Fruit fly (Drosophila melanogaster) S2 (cell line): ENCODE results near the gene U4-U6-60K.

ENCODE experiments used
- CG8478 ChIP-seq: fragments of >200 bp; optimal IDR thresholded peaks from 2 replicates; lab custom pipeline; 2018
- CTCF ChIP-seq, 2 experiments: fragments of >200 bp; optimal IDR thresholded peaks; 2 replicates each; lab custom pipeline; 2018

DNA sequence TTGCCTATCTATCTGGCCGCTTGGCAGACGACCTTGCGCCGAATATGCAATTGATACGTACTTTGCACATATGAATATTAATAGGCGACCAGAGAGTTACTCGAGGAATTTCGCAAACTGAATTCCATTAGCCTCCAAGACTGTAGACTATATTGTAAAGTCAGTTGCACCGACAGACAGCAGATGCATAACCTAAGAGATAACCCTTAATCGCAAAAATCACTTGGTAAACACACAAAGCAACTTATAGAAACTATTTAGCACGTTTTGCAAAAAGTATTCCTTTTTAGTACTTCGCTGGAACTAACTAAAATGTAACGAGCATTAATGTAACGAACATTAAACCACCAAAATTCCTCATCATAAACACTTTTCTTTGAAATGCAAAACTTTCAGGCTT, 27.6 kb downstream of the U4-U6-60K start, which contains the start of gene CG6333:
- no peak for TF ChIP-seq CG8478 (lab: Kevin White, UChicago)
- no peak for TF ChIP-seq CTCF (optimal IDR thresholded peaks at IDR 0.05; lab: Kevin White, UChicago)
